Fruit fly (Drosophila melanogaster) Kc167 (cell line): Measurements from ENCODE around the gene CG43133.

Source experiments
- Myc ChIP-seq: fragments of >200 bp; optimal IDR thresholded peaks from 2 replicates; lab custom pipeline; 2017; ENCODE audit warnings: missing external identifiers
- Sin3A ChIP-seq: fragments of >200 bp; optimal IDR thresholded peaks from 2 replicates; lab custom pipeline; 2018; ENCODE audit warnings: missing external identifiers
- h ChIP-seq: fragments of >200 bp; optimal IDR thresholded peaks from 3 replicates; lab custom pipeline; 2018; ENCODE audit warnings: missing external identifiers
- insv ChIP-seq: fragments of >200 bp; optimal IDR thresholded peaks from 3 replicates; lab custom pipeline; 2018; ENCODE audit warnings: missing external identifiers
- psq ChIP-seq: fragments of >200 bp; optimal IDR thresholded peaks from 2 replicates; lab custom pipeline; 2017; ENCODE audit warnings: missing external identifiers
- ttk ChIP-seq: sonication (Bioruptor generic); optimal IDR thresholded peaks from 2 replicates; lab custom pipeline; 2017; ENCODE audit warnings: missing external identifiers

Gene CG43133

dm6 chrX:18136910-18137849, 7.2 kb upstream of the CG43133 start, which contains the start of gene ari-1:
TSS of gene ari-1 (minus strand) at chrX:18137784.
- TF ChIP-seq insv (lab: Kevin White, UChicago) (no peak), Sin3A (lab: Kevin White, UChicago) (no peak), psq (lab: Kevin White, UChicago) (no peak), h (lab: Kevin White, UChicago) (no peak), Myc (lab: Kevin White, UChicago) (no peak), ttk (lab: Kevin White, UChicago) (no peak)

dm6 chrX:18136059-18136458, 6.1 kb upstream of the CG43133 start:
- TF ChIP-seq ttk (lab: Kevin White, UChicago): peak; percentile 40
- no peak for TF ChIP-seq insv (lab: Kevin White, UChicago)
- TF ChIP-seq psq (lab: Kevin White, UChicago): no peak

dm6 chrX:18129297-18129696, 681 bp downstream of the CG43133 start:
- no peak for TF ChIP-seq h (lab: Kevin White, UChicago)
- TF ChIP-seq Myc (lab: Kevin White, UChicago): no peak
- no peak for TF ChIP-seq insv (lab: Kevin White, UChicago)
- TF ChIP-seq Sin3A (lab: Kevin White, UChicago): no peak
- TF ChIP-seq ttk (lab: Kevin White, UChicago): no peak
- TF ChIP-seq psq (lab: Kevin White, UChicago): no peak

dm6 chrX:18125520-18125919, 4.5 kb downstream of the CG43133 start:
- TF ChIP-seq ttk (lab: Kevin White, UChicago) (no peak), Sin3A (lab: Kevin White, UChicago) (no peak), psq (lab: Kevin White, UChicago) (no peak), insv (lab: Kevin White, UChicago) (no peak), Myc (lab: Kevin White, UChicago) (no peak), h (lab: Kevin White, UChicago) (no peak)

- TF ChIP-seq Myc (lab: Kevin White, UChicago) (no peak), insv (lab: Kevin White, UChicago) (no peak), h (lab: Kevin White, UChicago) (no peak), Sin3A (lab: Kevin White, UChicago) (no peak), ttk (lab: Kevin White, UChicago) (no peak), psq (lab: Kevin White, UChicago) (no peak)
Measured at dm6 chrX:18118519-18118918, 11.5 kb downstream of the CG43133 start.

- TF ChIP-seq ttk (lab: Kevin White, UChicago) (no peak), Myc (lab: Kevin White, UChicago) (no peak), insv (lab: Kevin White, UChicago) (no peak)
Measured at dm6 chrX:18116811-18117383, 13.1 kb downstream of the CG43133 start, which contains the start of gene wupA. TSS of gene wupA (minus strand) at chrX:18116922.

- TF ChIP-seq Myc (lab: Kevin White, UChicago) (no peak), ttk (lab: Kevin White, UChicago) (no peak), psq (lab: Kevin White, UChicago) (no peak), Sin3A (lab: Kevin White, UChicago) (no peak), insv (lab: Kevin White, UChicago) (no peak), h (lab: Kevin White, UChicago) (no peak)
Measured at dm6 chrX:18114770-18115169, 15.2 kb downstream of the CG43133 start.

- no peak for TF ChIP-seq Sin3A (lab: Kevin White, UChicago)
- no peak for TF ChIP-seq psq (lab: Kevin White, UChicago)
- TF ChIP-seq ttk (lab: Kevin White, UChicago): no peak
- no peak for TF ChIP-seq h (lab: Kevin White, UChicago)
- no peak for TF ChIP-seq insv (lab: Kevin White, UChicago)
- TF ChIP-seq Myc (lab: Kevin White, UChicago): no peak
Measured at dm6 chrX:18108676-18109075, 21.3 kb downstream of the CG43133 start.

- no peak for TF ChIP-seq psq (lab: Kevin White, UChicago)
- no peak for TF ChIP-seq ttk (lab: Kevin White, UChicago)
- TF ChIP-seq Myc (lab: Kevin White, UChicago): no peak
- TF ChIP-seq insv (lab: Kevin White, UChicago): no peak
- TF ChIP-seq Sin3A (lab: Kevin White, UChicago): no peak
- no peak for TF ChIP-seq h (lab: Kevin White, UChicago)
Measured at dm6 chrX:18106686-18107085, 23.3 kb downstream of the CG43133 start.

dm6 chrX:18103353-18103752, 26.6 kb downstream of the CG43133 start, which contains the start of gene CG7135:
TSS of gene CG7135 (plus strand) at chrX:18103653.
- TF ChIP-seq Sin3A (lab: Kevin White, UChicago) (no peak), Myc (lab: Kevin White, UChicago) (no peak), insv (lab: Kevin White, UChicago) (no peak)

dm6 chrX:18101778-18102177, 28.2 kb downstream of the CG43133 start, which contains the start of gene Taf8:
TSS of gene Taf8 (plus strand) at chrX:18101970.
- TF ChIP-seq Myc (lab: Kevin White, UChicago) (no peak), psq (lab: Kevin White, UChicago) (no peak), ttk (lab: Kevin White, UChicago) (no peak), Sin3A (lab: Kevin White, UChicago) (no peak), insv (lab: Kevin White, UChicago) (no peak), h (lab: Kevin White, UChicago) (no peak)
